Worm (Caenorhabditis elegans): Measurements from ENCODE around the gene Y45F10A.7.

DNA sequence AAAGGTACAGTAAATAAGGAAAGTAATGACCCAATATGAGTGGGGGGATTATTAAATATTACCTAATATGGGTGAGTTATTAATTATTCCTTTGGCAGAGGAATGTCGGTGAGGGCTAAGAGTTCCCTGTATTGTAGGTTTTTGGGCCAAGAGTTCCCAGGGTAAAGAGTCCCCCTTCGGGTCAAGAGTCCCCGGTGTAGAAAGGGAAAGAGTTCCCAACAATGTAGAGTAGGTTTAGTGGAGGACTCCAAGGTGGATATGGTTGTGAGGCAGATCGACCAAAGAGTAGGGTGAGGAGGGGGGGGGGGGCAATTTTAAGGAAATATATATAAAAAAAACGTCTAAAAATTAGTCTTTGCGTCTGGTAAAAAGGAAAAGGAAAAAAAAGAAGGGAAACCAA, 35.5 kb upstream of the Y45F10A.7 start:
- TF ChIP-seq F49E8.2 (tag; optimal IDR thresholded peaks at IDR 0.05; ENCODE audit: insufficient read depth) (no peak), nfya-1 (tag; optimal IDR thresholded peaks at IDR 0.05; ENCODE audit: borderline replicate concordance, insufficient read depth) (no peak), snpc-4 (GFP tag; optimal IDR thresholded peaks at IDR 0.05) (no peak), snpc-4 (tag; optimal IDR thresholded peaks at IDR 0.05) (no peak), Y53G8AR.9 (GFP tag; conservative IDR thresholded peaks at IDR 0.05) (no peak), unc-62 (GFP tag; optimal IDR thresholded peaks at IDR 0.05) (no peak), tlf-1 (GFP tag; optimal IDR thresholded peaks at IDR 0.05) (no peak), lsy-27 (tag; optimal IDR thresholded peaks at IDR 0.05; ENCODE audit: borderline replicate concordance, insufficient read depth) (no peak), C06A6.2 (GFP tag; conservative IDR thresholded peaks at IDR 0.05) (no peak), somi-1 (GFP tag; optimal IDR thresholded peaks at IDR 0.05) (no peak), dpff-1 (tag; optimal IDR thresholded peaks at IDR 0.05) (no peak)

All from whole organism, young adult.